Worm (Caenorhabditis elegans): ENCODE data around the gene T07G12.5.

- no peak for TF ChIP-seq nhr-237 (tag; optimal IDR thresholded peaks at IDR 0.05)
- TF ChIP-seq elt-3 (tag; optimal IDR thresholded peaks at IDR 0.05): no peak
- TF ChIP-seq mab-5 (tag; optimal IDR thresholded peaks at IDR 0.05): no peak
- TF ChIP-seq ces-1 (GFP tag; optimal IDR thresholded peaks at IDR 0.05): peak; percentile 94
- TF ChIP-seq ztf-11 (tag; optimal IDR thresholded peaks at IDR 0.05): no peak
- TF ChIP-seq lin-13 (tag; optimal IDR thresholded peaks at IDR 0.05): no peak
- no peak for TF ChIP-seq unc-62 (GFP tag; optimal IDR thresholded peaks at IDR 0.05)
- no peak for TF ChIP-seq unc-39 (tag; optimal IDR thresholded peaks at IDR 0.05)
- TF ChIP-seq lsy-2 (tag; optimal IDR thresholded peaks at IDR 0.05): no peak
- TF ChIP-seq elt-1 (tag; optimal IDR thresholded peaks at IDR 0.05; ENCODE audit: borderline replicate concordance, insufficient read depth): no peak
- TF ChIP-seq nhr-76 (tag; optimal IDR thresholded peaks at IDR 0.05): no peak
- TF ChIP-seq snpc-4 (tag; optimal IDR thresholded peaks at IDR 0.05): no peak
- no peak for TF ChIP-seq nhr-12 (tag; optimal IDR thresholded peaks at IDR 0.05)
These were observed 26.1 kb upstream of the T07G12.5 start for ce11 chrIV:10571020-10571419.
